Fruit fly (Drosophila melanogaster): Measurements from ENCODE around the gene Bfc.

- TF ChIP-seq ttk (optimal IDR thresholded peaks at IDR 0.05), result no peak
- no peak for TF ChIP-seq insv (optimal IDR thresholded peaks at IDR 0.05)
- no peak for TF ChIP-seq Myc (optimal IDR thresholded peaks at IDR 0.05)
- TF ChIP-seq psq (optimal IDR thresholded peaks at IDR 0.05), result no peak
- TF ChIP-seq Sin3A (optimal IDR thresholded peaks at IDR 0.05), result no peak
- no peak for TF ChIP-seq h (optimal IDR thresholded peaks at IDR 0.05)
Observed at dm6 chr3L:1232582-1232981, 17.9 kb upstream of the Bfc start, which contains the start of gene CG33965.

Data from Kc167 (cell line).